Worm (Caenorhabditis elegans): Measurements from ENCODE around the gene ZK783.7.

Gene ZK783.7

DNA sequence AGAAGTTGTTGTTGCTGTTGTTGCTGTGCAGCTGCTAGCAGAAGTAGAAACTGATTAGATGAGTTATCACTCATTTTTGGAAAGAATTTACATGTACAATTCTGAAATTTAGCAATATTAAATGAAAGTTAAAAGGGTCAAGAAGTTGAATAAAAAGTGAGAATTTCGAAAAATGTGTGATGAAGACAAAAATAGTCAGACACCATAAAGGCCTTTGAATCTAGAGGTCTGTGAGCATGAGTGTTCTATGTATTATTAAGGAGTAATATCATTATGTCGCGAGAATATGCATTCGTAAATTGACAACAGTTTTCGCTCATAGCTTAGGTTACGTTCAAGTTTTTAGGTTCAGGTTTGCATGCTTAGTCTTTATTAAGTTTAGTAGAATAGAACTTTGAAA is 587 bp upstream of the ZK783.7 start, which contains the start of gene baz-2:
baz-2 (minus strand) TSS at position 101 of the 400 bp plus-strand sequence.
- no peak for TF ChIP-seq unc-62 (GFP tag; optimal IDR thresholded peaks at IDR 0.05)

DNA sequence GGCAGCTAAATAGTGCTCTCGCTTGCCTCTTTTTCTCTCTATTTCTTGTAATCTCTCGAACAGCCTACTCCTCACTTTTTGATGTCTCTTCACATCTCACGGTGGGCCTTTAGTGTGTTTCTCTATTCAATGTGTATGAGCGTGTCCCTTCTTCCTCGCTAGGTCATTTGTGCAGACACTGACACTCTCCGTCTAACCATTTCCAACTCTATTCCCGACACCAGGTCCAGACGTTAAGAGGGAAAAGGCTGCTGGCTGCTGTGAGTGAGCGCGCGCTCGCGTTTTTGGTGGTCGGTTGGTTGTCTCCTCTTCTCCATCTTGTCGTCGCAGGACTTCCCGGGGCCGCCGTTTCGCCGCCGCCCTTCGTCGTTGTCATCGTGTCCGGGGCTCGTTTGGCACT is 2.9 kb downstream of the ZK783.7 start:
- no peak for TF ChIP-seq unc-62 (GFP tag; optimal IDR thresholded peaks at IDR 0.05)

ce11 chrIII:7661162-7661561 is 4.6 kb downstream of the ZK783.7 start:
- TF ChIP-seq unc-62 (GFP tag; optimal IDR thresholded peaks at IDR 0.05): no peak

DNA sequence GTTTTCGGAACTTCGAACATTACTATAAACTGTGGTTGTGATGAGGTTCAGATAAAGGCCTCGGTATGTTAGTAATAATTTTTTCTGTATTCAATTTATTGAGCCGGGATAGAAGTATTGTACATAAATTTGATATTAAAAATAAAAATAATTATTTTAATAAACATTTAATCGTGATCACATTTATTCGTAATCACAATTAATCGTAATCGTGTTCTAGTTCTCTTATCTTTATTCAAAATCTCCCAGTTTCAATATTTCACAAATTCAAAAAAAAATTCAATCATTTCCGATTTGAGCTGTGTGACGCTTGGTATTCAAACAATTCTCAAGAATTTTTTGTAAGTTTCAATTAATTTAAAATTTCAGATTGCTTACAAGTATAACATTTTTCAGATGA is 5.5 kb downstream of the ZK783.7 start, which contains the start of gene lido-18:
lido-18 (plus strand) TSS at position 301 of the 400 bp plus-strand sequence.
- TF ChIP-seq unc-62 (GFP tag; optimal IDR thresholded peaks at IDR 0.05): no peak

ce11 chrIII:7665928-7666327 is 9.4 kb downstream of the ZK783.7 start:
- TF ChIP-seq unc-62 (GFP tag; optimal IDR thresholded peaks at IDR 0.05): no peak

ce11 chrIII:7672411-7672810 is 15.9 kb downstream of the ZK783.7 start:
- TF ChIP-seq unc-62 (GFP tag; optimal IDR thresholded peaks at IDR 0.05): no peak

DNA sequence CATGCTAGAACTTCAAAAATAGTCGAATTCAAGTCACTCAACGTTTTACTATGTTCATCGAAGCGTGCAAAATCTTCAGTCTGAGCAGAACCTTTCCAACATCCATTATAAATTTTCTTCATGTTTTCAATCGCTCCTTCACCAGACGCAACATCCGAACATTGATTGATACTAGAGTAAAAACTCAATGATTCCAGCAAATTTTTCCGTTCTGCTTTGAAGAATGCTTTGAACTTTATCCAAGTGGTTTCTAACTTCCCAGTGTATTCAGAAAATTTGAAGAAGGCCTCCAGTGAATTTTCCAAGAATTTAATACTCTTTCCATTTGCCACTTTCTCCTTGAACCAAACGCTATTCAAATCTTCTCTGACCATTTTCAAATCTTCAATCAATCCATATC is 35.8 kb downstream of the ZK783.7 start:
- no peak for TF ChIP-seq unc-62 (GFP tag; optimal IDR thresholded peaks at IDR 0.05)

DNA sequence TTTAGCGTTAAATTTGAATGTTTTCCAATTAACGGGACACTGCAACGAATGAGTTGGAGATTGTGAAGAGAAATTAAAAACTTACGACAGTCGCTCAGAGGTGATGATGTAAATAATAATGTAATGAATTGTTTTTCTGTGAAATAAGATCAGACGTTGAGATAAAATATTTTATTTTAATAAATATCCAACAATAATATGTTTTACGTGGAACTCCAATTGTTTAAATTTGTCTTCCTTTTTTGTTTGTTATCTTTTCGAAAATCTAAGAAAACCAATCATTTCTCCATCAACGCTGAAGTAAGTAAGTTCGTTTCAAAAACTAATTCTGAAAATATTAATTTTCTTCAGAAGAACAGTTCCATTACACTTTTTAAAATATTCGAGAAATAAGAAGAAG is 37.8 kb downstream of the ZK783.7 start, which contains the start of gene C18H2.5:
C18H2.5 (minus strand) TSS at position 101 of the 400 bp plus-strand sequence.
- TF ChIP-seq unc-62 (GFP tag; optimal IDR thresholded peaks at IDR 0.05): no peak

- TF ChIP-seq unc-62 (GFP tag; optimal IDR thresholded peaks at IDR 0.05): no peak
Observed at ce11 chrIII:7703474-7703873, 47.0 kb downstream of the ZK783.7 start.

All from whole organism, dauer.